Fruit fly (Drosophila melanogaster): ENCODE measurements around the gene CSN8.

The CSN8 gene

DNA sequence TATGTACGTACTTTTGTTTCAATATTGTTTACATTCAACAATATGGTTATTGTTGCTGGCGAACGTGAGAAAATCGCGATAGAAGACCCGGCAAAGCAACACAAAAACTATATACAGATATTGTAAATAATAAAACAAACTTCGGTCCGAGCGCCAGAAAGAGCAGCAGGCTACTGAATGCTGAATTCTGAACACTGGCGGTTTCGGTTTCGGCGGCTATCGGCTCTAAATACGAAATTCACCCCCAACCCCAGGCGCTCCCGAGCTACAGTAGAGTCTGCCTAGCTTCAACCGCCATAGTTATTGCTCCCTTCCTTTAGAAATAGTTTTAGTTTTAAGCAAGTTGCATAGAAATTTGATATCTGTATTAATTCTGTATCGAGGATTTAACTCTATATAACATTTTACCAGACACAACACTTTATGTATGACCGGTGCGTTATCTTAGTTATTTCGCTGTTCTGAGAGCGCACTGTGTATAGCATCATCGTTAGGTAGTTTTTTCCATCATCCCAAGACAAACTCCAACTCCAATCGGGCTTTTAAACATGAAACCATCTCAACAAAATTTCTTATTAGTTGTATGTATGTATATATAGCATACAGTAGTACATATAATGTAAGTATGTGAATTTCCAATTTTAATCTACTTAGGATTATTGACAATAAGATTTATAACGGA lies 2.2 kb upstream of the CSN8 start, which contains the start of gene CG7627 (continued):
- no peak for TF ChIP-seq CG15479 (GFP tag; optimal IDR thresholded peaks at IDR 0.05)
- peak; percentile 66 for TF ChIP-seq H2.0 (GFP tag; IDR thresholded peaks at IDR 0.05)
- TF ChIP-seq p53 (GFP tag; optimal IDR thresholded peaks at IDR 0.05), result peak; percentile 9
- TF ChIP-seq pros (GFP tag; optimal IDR thresholded peaks at IDR 0.05), result no peak
- peak; percentile 64; the same call in 1 of the 3 replicates for TF ChIP-seq Optix (GFP tag; IDR thresholded peaks at IDR 0.05)
- no peak for TF ChIP-seq vnd (GFP tag; IDR thresholded peaks at IDR 0.05; ENCODE audit: partially characterized antibody)
- TF ChIP-seq CG42726 (GFP tag; IDR thresholded peaks at IDR 0.05; ENCODE audit: partially characterized antibody), result 0 out of 2 replicates have a peak, but pooled peaks have one; percentile 42
- no peak for TF ChIP-seq HLHmδ (GFP tag; optimal IDR thresholded peaks at IDR 0.05)
- TF ChIP-seq bbx (GFP tag; IDR thresholded peaks at IDR 0.05; ENCODE audit: partially characterized antibody), result peak; percentile 48; the same call in 1 of the 2 replicates
- peak; percentile 33 for TF ChIP-seq D19A (tag; optimal IDR thresholded peaks at IDR 0.05)
- TF ChIP-seq zen2 (GFP tag; IDR thresholded peaks at IDR 0.05; ENCODE audit: partially characterized antibody), result no peak
- TF ChIP-seq Rfx (GFP tag; IDR thresholded peaks at IDR 0.05), result peak; percentile 87
- peak; percentile 72 for TF ChIP-seq CG17829 (tag; optimal IDR thresholded peaks at IDR 0.05)
- TF ChIP-seq shn (GFP tag; optimal IDR thresholded peaks at IDR 0.05), result peak; percentile 79
- TF ChIP-seq CG2202 (tag; optimal IDR thresholded peaks at IDR 0.05), result no peak
- peak; percentile 60 for TF ChIP-seq CG13775 (GFP tag; optimal IDR thresholded peaks at IDR 0.05)
- TF ChIP-seq Scr (GFP tag; IDR thresholded peaks at IDR 0.05; ENCODE audit: partially characterized antibody), result 0 out of 2 replicates have a peak, but pooled peaks have one; percentile 26
- TF ChIP-seq Drgx (GFP tag; IDR thresholded peaks at IDR 0.05), result peak; percentile 76
- TF ChIP-seq fd102C (GFP tag; optimal IDR thresholded peaks at IDR 0.05), result no peak
- TF ChIP-seq CG31388 (GFP tag; optimal IDR thresholded peaks at IDR 0.05), result no peak
- TF ChIP-seq NC2β (GFP tag; optimal IDR thresholded peaks at IDR 0.05), result peak; percentile 49
- peak; percentile 32 for TF ChIP-seq CG12071 (GFP tag; optimal IDR thresholded peaks at IDR 0.05)
- TF ChIP-seq CG10321 (GFP tag; IDR thresholded peaks at IDR 0.05), result no peak
- TF ChIP-seq CG32532 (GFP tag; IDR thresholded peaks at IDR 0.05), result peak; percentile 88
- peak; percentile 52 for TF ChIP-seq dm (GFP tag; optimal IDR thresholded peaks at IDR 0.05)
- TF ChIP-seq HmgZ (tag; optimal IDR thresholded peaks at IDR 0.05), result peak; percentile 46
- peak; percentile 77 for TF ChIP-seq esg (GFP tag; conservative IDR thresholded peaks at IDR 0.05)
- 0 out of 2 replicates have a peak, but pooled peaks have one; percentile 37 for TF ChIP-seq CkIIα-i1 (GFP tag; IDR thresholded peaks at IDR 0.05)
- TF ChIP-seq ab (GFP tag; optimal IDR thresholded peaks at IDR 0.05), result peak; percentile 72
- TF ChIP-seq CG10979 (tag; optimal IDR thresholded peaks at IDR 0.05), result peak; percentile 78
- TF ChIP-seq CG16863 (GFP tag; optimal IDR thresholded peaks at IDR 0.05), result peak; percentile 40
- no peak for TF ChIP-seq CG9797 (GFP tag; optimal IDR thresholded peaks at IDR 0.05)
- peak; percentile 17 for TF ChIP-seq slou (GFP tag; optimal IDR thresholded peaks at IDR 0.05)
- peak; percentile 1 for TF ChIP-seq luna (GFP tag; optimal IDR thresholded peaks at IDR 0.05)
- no peak for TF ChIP-seq inv (GFP tag; IDR thresholded peaks at IDR 0.05; ENCODE audit: partially characterized antibody)
- peak; percentile 72 for TF ChIP-seq CG9609 (GFP tag; optimal IDR thresholded peaks at IDR 0.05)
- peak; percentile 75 for TF ChIP-seq Aef1 (GFP tag; IDR thresholded peaks at IDR 0.05)
- peak; percentile 58 for TF ChIP-seq CG5180 (GFP tag; optimal IDR thresholded peaks at IDR 0.05)
- TF ChIP-seq E2f2 (GFP tag; IDR thresholded peaks at IDR 0.05), result no peak
- TF ChIP-seq HLH4C (GFP tag; IDR thresholded peaks at IDR 0.05; ENCODE audit: partially characterized antibody), result no peak
- no peak for TF ChIP-seq CG34224 (GFP tag; IDR thresholded peaks at IDR 0.05; ENCODE audit: partially characterized antibody)
- TF ChIP-seq Med (GFP tag), result peak; percentile 97
- TF ChIP-seq bigmax (GFP tag; optimal IDR thresholded peaks at IDR 0.05), result no peak
- TF ChIP-seq CG5245 (GFP tag; optimal IDR thresholded peaks at IDR 0.05), result peak; percentile 61
- TF ChIP-seq dysf (GFP tag; IDR thresholded peaks at IDR 0.05), result peak; percentile 86
- TF ChIP-seq CG43689 (GFP tag; IDR thresholded peaks at IDR 0.05), result no peak
- peak; percentile 12 for TF ChIP-seq slp2 (GFP tag; optimal IDR thresholded peaks at IDR 0.05)
- peak; percentile 64 for TF ChIP-seq CrebB (tag; optimal IDR thresholded peaks at IDR 0.05)
- TF ChIP-seq CG15696 (tag; optimal IDR thresholded peaks at IDR 0.05), result peak; percentile 65

All from whole organism, embryonic.